Fruit fly (Drosophila melanogaster): ENCODE measurements around the gene CG9674.

CG9674 gene

DNA sequence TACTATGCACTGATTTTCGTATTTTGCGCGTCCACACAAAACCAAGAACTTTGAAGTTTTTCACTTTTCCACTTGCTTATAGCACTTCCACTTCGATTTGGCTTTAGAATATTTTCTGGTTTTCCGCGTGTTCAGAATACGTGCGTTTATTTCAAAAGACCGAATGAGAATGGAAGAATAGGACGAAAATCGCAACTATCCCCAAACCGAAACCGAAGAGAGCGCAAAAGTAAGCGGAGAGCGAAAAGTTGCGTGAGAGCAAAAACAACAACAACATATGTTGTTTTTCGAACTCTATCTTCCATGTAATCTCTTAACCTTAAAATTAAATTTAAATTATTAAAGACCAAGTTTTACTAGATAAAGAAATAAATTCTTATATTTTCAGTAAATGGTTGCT, at the start of gene CG9674:
CG9674 (minus strand) TSS at position 174 of the 400 bp plus-strand sequence.
- no peak for TF ChIP-seq noc (tag; optimal IDR thresholded peaks at IDR 0.05)

DNA sequence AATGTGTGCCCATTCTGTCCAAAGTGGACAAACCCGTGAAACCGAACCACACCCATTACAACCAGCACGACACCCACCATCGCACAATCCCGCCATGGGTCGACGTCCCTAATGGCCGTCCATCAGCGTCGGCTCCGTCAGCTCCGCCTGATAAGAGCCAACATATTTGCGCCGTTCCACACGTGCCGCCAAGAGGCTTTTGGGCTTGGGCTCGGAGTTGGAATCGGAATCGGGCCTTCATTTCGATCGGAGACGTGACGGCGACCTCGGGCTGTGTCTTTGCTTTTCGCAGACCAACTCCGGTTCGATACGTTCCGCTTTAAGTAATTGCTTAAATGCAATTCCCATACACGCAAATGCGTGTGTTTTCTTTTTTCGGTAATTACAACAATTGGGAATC, 47.8 kb upstream of the CG9674 start:
- TF ChIP-seq noc (tag; optimal IDR thresholded peaks at IDR 0.05): no peak

DNA sequence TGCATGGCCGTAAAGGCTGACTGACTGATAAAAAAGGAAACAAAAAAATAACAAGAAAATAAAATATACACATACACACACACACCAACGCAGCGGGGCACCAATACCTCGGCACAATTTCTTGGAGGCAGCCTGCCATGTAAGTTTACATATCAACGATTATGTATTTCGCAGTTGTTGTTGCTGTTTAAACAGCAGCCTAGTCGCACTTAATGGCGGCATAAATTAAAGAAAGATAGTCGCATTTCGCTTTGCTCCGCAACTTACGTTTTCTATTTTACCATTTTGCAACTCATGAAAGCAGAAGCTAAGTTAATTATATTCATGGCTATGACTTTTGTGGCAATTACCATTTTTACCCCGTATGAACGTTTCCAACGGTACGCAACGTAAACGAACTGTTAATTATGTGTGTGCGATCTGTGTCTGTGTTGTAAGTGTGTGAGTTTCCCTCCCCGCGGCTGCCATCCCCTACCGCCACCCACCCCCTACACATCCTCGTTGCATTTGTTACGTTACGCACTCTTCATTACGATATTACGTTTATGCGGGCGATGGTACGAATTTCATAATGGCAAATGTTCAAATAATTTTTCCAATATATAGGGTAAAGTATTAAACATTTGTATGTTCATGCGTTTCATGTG, 47.0 kb upstream of the CG9674 start:
- TF ChIP-seq noc (tag; optimal IDR thresholded peaks at IDR 0.05): no peak

DNA sequence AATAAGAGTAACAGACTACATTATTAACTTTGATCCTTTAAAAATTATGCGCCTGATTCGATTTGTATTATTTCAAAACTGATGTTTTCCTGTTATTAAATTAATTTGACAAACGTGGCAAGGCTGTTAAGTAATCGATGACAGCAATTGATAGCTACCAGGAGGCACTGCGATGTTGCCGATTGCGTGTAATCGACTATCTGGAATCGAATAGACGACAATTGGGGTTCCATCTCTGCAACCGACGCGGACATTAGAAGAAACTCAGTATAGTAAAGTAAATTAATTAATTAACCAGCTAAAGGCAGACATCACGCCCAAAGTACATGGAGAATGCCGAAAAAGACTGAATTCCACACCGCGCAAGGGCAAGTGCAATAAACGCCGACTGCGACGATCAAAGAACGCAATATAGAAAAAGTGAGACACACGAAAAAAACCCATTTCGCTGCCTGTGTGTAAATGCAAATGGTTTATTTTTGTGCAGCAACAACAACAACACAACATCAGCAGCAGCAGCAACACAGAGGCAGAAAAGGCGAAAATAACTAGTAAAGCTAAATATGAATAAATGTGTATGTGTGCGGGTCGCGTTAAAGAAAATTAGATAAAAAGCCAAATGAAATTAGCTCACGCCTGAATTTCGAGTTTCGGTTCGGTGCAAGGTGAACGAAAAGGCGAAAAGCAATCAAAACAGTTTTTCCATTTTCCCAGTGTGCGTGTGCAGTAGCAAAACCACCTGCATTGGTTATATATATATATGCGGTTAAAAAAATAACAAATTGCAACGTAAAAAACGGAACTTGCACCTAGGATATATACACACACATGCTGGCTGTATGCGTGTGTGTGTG, 46.2 kb upstream of the CG9674 start, which contains the start of gene sina:
sina (plus strand) TSS at position 219 of the 854 bp plus-strand sequence.
- TF ChIP-seq noc (tag; optimal IDR thresholded peaks at IDR 0.05): no peak

DNA sequence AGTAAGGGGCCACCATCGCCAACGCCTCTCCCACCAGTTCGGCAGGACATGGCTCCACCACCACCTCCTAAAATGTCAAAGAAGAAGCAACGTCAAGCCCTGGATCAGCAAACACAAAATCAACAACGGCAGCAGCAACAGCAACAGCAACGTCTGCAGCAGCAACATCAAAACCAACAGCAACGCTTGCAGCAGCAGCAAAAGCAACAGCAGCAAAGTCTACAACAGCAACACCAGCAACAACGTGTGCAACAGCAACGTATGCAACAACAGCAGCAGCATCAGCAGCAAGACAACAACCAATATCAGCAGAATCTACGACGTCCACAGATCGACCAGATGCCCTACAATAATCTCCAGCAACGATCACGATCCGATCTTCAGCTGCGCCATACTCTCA, 44.0 kb upstream of the CG9674 start:
- no peak for TF ChIP-seq noc (tag; optimal IDR thresholded peaks at IDR 0.05)

DNA sequence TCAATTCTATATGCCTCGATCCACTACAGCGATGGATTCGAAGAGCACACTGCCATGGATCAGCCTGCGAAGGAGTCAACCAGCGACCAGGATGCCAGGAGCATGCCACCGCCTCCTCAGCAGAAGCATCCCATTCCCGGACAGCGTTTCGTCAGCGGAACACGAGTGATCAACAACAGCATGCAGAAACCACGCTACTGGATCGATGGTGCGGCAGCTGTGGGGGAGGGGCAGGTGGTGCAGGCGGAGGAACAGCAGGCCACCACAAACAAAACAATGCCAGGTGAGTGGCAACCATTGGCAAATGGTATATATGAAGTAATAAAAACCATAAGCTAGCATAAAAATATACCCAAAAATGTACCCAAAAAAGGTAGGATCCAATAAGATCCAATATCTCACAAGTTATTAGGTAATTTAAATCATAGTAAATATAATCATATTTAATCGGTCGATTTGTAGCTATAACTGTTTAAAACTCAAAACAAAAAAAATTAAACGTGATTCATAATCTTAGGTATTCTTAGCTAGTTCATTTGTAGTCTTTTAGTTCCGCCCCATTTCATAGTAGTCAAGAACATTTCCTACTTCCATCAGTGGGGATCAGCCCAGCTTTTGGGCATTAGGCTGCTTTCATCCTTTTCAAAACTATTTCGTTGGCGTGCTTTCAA, 38.2 kb upstream of the CG9674 start, which contains the start of gene CG32161:
CG32161 (plus strand) TSS at position 621 of the 671 bp plus-strand sequence.
- no peak for TF ChIP-seq noc (tag; optimal IDR thresholded peaks at IDR 0.05)

DNA sequence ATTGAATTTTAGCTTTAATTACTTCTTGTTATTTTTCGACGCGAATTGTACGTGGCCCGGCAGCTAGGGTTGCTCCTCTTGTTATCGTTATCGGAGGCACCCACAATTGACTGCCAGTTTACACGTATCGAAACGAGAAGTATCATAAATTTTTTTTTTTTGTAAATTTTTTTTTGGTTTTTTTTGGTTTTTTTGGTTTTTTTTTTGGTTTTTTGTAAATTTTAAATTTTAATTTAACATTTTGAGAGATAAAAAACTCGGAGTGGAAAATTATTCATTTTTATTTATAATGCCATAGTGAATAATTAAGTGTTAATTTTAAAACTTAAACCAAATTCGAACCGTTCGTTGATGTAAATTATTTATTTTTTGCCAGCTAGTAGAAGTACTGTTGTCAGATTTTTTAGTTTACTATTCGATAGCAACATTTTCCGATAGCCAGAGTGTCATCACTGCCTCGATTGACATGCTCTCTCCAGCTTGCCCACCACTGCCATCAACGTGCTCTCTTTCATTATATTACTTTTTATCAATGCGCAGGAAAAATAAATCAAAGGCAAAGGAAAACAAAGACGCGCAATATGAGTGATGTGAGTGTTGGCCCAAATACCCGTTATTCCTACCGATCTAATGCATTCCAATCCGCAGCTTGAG, 37.5 kb upstream of the CG9674 start, which contains the start of the genes kud and Zcchc7:
kud (minus strand) TSS at position 72 of the 654 bp plus-strand sequence.
Zcchc7 (plus strand) TSS at position 467 of the 654 bp plus-strand sequence.
- TF ChIP-seq noc (tag; optimal IDR thresholded peaks at IDR 0.05): peak; percentile 79

DNA sequence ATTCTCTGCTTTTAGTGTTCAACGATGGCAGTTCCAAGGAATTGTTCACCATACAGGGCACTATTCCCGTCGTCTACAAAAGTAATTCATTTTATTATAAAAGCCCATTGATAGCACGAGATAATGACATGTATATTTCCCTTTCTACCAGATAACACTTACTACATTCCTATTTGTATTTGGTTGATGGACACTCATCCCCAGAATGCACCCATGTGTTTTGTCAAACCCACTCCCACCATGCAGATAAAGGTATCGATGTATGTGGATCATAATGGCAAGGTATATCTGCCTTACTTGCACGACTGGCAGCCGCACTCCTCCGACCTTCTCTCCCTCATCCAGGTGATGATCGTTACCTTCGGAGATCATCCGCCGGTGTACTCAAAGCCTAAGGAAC, 35.4 kb upstream of the CG9674 start:
- TF ChIP-seq noc (tag; optimal IDR thresholded peaks at IDR 0.05): no peak

DNA sequence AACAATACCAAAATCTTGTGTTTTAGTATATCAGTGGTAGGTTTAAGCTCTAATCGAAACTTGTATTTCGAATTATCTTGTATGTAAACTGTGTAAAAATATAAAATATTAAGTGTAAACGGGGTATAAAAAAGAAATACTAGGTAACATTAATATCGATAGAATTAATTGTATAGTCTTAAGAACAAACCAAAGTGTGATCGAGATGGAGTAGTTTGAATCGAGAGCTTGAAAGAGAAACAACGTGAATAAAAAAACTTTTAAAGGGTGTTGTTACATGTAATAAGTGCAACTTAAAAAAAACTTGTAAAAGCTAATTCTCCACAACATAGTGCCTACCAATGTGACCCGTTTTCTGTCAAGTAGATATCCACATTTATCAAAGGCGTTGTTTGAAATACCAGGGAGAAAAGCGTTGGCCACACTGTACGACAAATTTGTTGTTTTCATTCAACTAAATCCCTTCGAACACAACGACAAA, 34.6 kb upstream of the CG9674 start, which contains the start of gene TSG101:
TSG101 (plus strand) TSS at position 208 of the 481 bp plus-strand sequence.
- TF ChIP-seq noc (tag; optimal IDR thresholded peaks at IDR 0.05): no peak

DNA sequence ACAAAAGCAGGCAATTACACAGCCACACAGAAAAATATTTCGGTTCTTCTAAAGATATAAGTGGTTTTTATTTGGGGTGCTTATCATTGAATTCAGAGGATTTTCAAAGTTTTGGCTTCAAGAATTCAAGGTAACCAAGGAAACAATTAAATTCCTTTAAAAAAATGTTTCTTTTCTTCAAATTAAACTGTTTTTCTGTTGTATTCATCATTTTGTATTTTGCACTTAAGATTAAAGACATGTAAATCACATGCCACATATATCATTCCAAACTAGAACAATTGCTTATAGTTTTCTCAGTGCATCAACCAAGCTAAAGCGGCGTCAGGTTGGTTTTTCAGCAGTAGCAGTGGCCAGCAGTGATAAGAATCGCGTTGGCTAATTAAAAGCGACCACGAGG, 33.0 kb upstream of the CG9674 start:
- TF ChIP-seq noc (tag; optimal IDR thresholded peaks at IDR 0.05): no peak

DNA sequence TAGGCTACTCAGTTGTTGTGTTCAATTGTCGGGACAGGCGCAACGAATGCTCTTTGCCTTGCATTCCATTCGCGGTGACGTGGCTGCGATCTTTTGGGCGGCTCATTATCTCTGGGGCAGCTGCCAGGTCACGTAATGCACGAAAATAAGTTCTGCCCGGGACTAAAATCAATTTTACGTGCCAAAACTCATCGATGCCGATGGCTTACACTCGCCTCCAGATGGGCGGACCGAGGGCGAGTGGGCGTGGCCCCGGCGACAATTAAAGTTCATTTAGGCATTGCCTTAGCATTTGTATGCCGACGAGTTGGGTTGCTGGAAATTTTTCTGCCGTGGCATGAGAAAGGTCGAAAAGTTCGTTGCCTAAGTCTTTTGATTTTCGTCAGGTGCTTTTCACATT, 29.2 kb upstream of the CG9674 start:
- no peak for TF ChIP-seq noc (tag; optimal IDR thresholded peaks at IDR 0.05)

DNA sequence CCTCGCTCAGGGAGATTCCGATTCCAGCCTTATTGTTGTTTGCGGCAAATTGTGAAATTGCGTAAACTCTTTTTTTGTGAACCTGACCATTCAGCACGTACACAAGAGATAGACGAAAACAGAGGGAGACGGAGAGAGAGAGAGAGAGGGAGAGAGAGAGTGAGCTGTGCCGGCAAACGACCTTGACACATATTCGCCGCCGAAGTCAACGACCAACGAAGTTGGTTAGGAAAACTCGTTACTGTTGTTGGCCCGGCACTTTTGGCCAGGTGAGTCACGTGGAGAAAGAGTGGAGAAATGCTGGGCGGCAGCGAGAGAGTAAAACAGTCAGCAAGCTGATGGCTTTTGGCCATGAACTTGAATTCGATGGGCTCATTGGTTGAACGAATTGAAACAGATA, 22.5 kb upstream of the CG9674 start:
- TF ChIP-seq noc (tag; optimal IDR thresholded peaks at IDR 0.05): no peak

DNA sequence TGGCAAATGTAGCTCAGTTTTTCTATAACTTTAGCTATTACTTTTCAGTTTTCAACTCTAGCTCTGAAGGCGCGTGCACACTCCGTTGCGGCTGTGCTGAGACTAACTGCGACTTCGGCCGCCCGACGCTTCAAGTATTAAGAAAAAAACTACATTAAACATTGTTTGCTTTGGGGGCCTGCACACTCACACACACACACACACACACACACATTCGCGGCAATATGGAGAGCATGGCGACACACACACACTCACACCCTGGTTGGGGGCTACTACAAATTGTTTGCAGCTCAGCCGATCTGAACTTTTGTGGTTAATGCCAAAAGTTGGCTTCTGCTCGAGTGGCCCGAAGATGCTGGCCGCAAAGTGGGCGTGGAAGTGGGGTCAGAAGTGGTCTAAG, 21.4 kb upstream of the CG9674 start, which contains the start of gene CG13024:
CG13024 (minus strand) TSS at position 108 of the 400 bp plus-strand sequence.
- TF ChIP-seq noc (tag; optimal IDR thresholded peaks at IDR 0.05): no peak

DNA sequence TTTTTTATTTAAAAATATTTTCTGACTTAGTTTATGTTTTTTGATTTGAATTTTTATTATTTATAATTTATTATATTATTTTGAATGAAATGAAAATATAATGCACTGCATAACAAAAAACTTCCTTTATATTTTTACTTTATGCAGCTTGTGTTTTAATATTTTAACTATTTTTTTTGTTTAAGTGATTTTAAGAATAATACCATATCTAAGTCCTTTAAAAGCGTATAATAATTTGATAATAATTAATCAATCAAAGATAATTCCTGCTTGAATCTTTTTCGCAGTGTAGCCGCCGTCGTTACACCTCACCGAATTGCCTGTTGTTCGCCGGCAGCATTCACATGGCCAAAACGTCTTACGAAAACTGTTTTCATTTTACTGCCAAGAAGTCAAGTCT, 17.7 kb upstream of the CG9674 start:
- TF ChIP-seq noc (tag; optimal IDR thresholded peaks at IDR 0.05): no peak

DNA sequence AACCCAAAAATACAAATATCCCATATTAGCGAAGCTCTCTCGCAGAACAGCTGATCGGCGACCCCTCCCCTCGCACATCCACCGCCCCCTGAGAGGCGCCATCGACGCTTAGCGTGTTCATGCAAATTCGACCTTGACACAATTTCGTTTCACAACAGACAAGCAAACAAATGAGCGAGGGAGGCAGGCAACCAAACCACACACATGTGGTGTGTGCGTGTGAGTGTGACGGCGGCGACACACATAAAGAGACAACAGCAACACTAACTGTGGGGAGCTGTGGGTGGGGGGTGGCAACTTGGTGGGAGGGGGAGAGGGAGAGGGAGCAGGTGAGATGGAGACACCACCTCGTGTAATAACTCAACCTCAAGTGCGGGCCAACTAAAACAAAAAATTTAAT, 17.2 kb upstream of the CG9674 start:
- TF ChIP-seq noc (tag; optimal IDR thresholded peaks at IDR 0.05): no peak
